Worm (Caenorhabditis elegans) whole organism, early embryonic: ENCODE results near the gene sfxn-1.2.

Source experiments
- ama-1 ChIP-seq: fragments of 150-350 bp; optimal IDR thresholded peaks from 2 replicates; lab custom pipeline; 2014
- hmg-4 ChIP-seq: fragments of 200-800 bp; sonication (Bioruptor generic); optimal IDR thresholded peaks from 2 replicates; lab custom pipeline; 2018; ENCODE audit warnings: mild to moderate bottlenecking, missing genetic modification characterization, missing compliant biosample characterization
- tra-4 ChIP-seq: sonication (generic microtip); optimal IDR thresholded peaks from 2 replicates; lab custom pipeline; 2017; ENCODE audit warnings: missing genetic modification characterization, missing compliant biosample characterization

DNA sequence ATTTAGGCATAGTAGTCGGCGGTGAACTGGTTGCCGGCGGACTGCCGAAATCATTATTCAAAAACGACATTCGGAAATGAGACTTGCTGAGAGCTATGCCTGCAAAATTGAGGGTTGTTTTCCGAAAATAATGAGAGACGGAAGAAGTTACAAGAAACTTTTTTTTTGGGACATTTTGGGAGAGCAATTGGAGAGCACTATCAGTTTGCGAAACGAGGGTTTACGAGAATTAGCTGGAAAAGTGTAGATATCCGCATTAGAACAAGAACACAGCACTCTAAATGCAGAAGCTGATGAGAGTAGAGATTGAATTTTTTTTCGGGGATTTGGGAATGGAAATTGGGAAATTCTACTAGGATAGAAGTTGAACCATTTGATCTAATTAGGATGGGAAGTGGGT is 33.3 kb upstream of the sfxn-1.2 start, which contains the start of gene pqm-1:
- no peak for TF ChIP-seq ama-1 (lab: Kevin White, UChicago)
- no peak for TF ChIP-seq tra-4 (tag; lab: Kevin White, UChicago)
- TF ChIP-seq hmg-4 (GFP tag; lab: Kevin White, UChicago) = no peak
